Worm (Caenorhabditis elegans) whole organism, L3 larva: ENCODE measurements around the gene F42G2.5.

Experiments
- ZK546.5 ChIP-seq: sonication (generic microtip); optimal IDR thresholded peaks from 2 replicates; lab custom pipeline; 2017; ENCODE audit warnings: missing biosample characterization, missing genetic modification characterization
- aly-2 ChIP-seq: fragments of 150-350 bp; optimal IDR thresholded peaks from 2 replicates; lab custom pipeline; 2014; ENCODE audit warnings: missing biosample characterization, missing genetic modification characterization
- ceh-82 ChIP-seq: fragments of 150-350 bp; optimal IDR thresholded peaks from 2 replicates; lab custom pipeline; 2014; ENCODE audit warnings: missing biosample characterization, missing genetic modification characterization
- nfya-1 ChIP-seq: sonication (generic microtip); optimal IDR thresholded peaks from 2 replicates; lab custom pipeline; 2017; ENCODE audit warnings: missing genetic modification characterization, mild to moderate bottlenecking, missing compliant biosample characterization, antibody characterized with exemption, moderate library complexity; ENCODE audit not compliant: insufficient read depth
- nhr-237 ChIP-seq: fragments of 150-350 bp; optimal IDR thresholded peaks from 2 replicates; lab custom pipeline; 2014; ENCODE audit warnings: missing biosample characterization, missing genetic modification characterization
- pha-4 ChIP-seq: fragments of 150-350 bp; optimal IDR thresholded peaks from 2 replicates; lab custom pipeline; 2014; ENCODE audit warnings: missing biosample characterization, missing genetic modification reagents, missing genetic modification characterization
- pqm-1 ChIP-seq: fragments of 150-350 bp; optimal IDR thresholded peaks from 2 replicates; lab custom pipeline; 2017; ENCODE audit warnings: missing biosample characterization, missing genetic modification characterization, inconsistent platforms
- unc-39 ChIP-seq: sonication (generic microtip); optimal IDR thresholded peaks from 4 replicates; lab custom pipeline; 2017; ENCODE audit warnings: missing biosample characterization, missing genetic modification characterization
- unc-62 ChIP-seq: fragments of 150-350 bp; sonication (generic microtip); optimal IDR thresholded peaks from 4 replicates; lab custom pipeline; 2014; ENCODE audit warnings: missing biosample characterization, missing genetic modification reagents, missing genetic modification characterization

ce11 chrII:2398884-2399283 lies 18.9 kb downstream of the F42G2.5 start, which contains the start of gene F16G10.14:
- TF ChIP-seq nfya-1 (tag; lab: Kevin White, UChicago) (no peak), aly-2 (tag; lab: Kevin White, UChicago) (no peak), ZK546.5 (no peak), unc-62 (GFP tag; lab: Kevin White, UChicago) (no peak), pqm-1 (no peak), pha-4 (tag; lab: Kevin White, UChicago) (no peak), nhr-237 (tag; lab: Kevin White, UChicago) (no peak), unc-39 (tag; lab: Kevin White, UChicago) (no peak), ceh-82 (tag; lab: Kevin White, UChicago) (no peak)
